Fruit fly (Drosophila melanogaster): Measurements from ENCODE around the gene sog.

sog gene

dm6 chrX:15602438-15602837, 30.8 kb downstream of the sog start (continued):
- TF ChIP-seq mld (GFP tag; IDR thresholded peaks at IDR 0.05; ENCODE audit: partially characterized antibody), result no peak
- TF ChIP-seq lov (optimal IDR thresholded peaks at IDR 0.05), result no peak
- no peak for TF ChIP-seq lov (GFP tag; IDR thresholded peaks at IDR 0.05)
- TF ChIP-seq CG18764 (GFP tag; optimal IDR thresholded peaks at IDR 0.05), result no peak
- TF ChIP-seq CG17359 (tag; optimal IDR thresholded peaks at IDR 0.05), result peak; percentile 26
- TF ChIP-seq Side (GFP tag; optimal IDR thresholded peaks at IDR 0.05), result no peak
- no peak for TF ChIP-seq tup (GFP tag; optimal IDR thresholded peaks at IDR 0.05)
- TF ChIP-seq dpn (GFP tag; optimal IDR thresholded peaks at IDR 0.05), result no peak
- peak; percentile 66 for TF ChIP-seq sens (GFP tag)
- TF ChIP-seq Rfx (GFP tag; IDR thresholded peaks at IDR 0.05), result peak; percentile 45
- no peak for TF ChIP-seq CG10543 (GFP tag; optimal IDR thresholded peaks at IDR 0.05)
- TF ChIP-seq mirr (GFP tag; optimal IDR thresholded peaks at IDR 0.05), result peak; percentile 51
- TF ChIP-seq pb (GFP tag; optimal IDR thresholded peaks at IDR 0.05), result no peak
- no peak for TF ChIP-seq aop (GFP tag; IDR thresholded peaks at IDR 0.05)
- TF ChIP-seq CG18599 (GFP tag; optimal IDR thresholded peaks at IDR 0.05), result peak; percentile 24
- TF ChIP-seq Jarid2 (GFP tag; optimal IDR thresholded peaks at IDR 0.05), result no peak
- TF ChIP-seq Fer1 (GFP tag; optimal IDR thresholded peaks at IDR 0.05), result no peak
- TF ChIP-seq CG1603 (tag; optimal IDR thresholded peaks at IDR 0.05), result peak; percentile 12
- no peak for TF ChIP-seq Trl (optimal IDR thresholded peaks at IDR 0.05)
- no peak for TF ChIP-seq Trl (GFP tag; optimal IDR thresholded peaks at IDR 0.05)
- no peak for TF ChIP-seq pita (GFP tag; optimal IDR thresholded peaks at IDR 0.05)
- TF ChIP-seq CG12391 (tag; optimal IDR thresholded peaks at IDR 0.05), result no peak
- TF ChIP-seq zf30C (GFP tag; optimal IDR thresholded peaks at IDR 0.05), result no peak
- TF ChIP-seq CG4424 (GFP tag; optimal IDR thresholded peaks at IDR 0.05), result no peak
- TF ChIP-seq CG34422 (GFP tag; IDR thresholded peaks at IDR 0.05), result no peak
- TF ChIP-seq CG31388 (GFP tag; optimal IDR thresholded peaks at IDR 0.05), result no peak
- no peak for TF ChIP-seq CG17186 (GFP tag; optimal IDR thresholded peaks at IDR 0.05)
- TF ChIP-seq CG15601 (tag; optimal IDR thresholded peaks at IDR 0.05), result no peak
- no peak for TF ChIP-seq chm (GFP tag; IDR thresholded peaks at IDR 0.05)
- TF ChIP-seq kni (GFP tag; optimal IDR thresholded peaks at IDR 0.05), result no peak
- TF ChIP-seq H2.0 (GFP tag; IDR thresholded peaks at IDR 0.05), result no peak
- TF ChIP-seq nom (GFP tag; optimal IDR thresholded peaks at IDR 0.05), result no peak
- TF ChIP-seq CG17568 (GFP tag; optimal IDR thresholded peaks at IDR 0.05), result no peak
- no peak for TF ChIP-seq shn (GFP tag; optimal IDR thresholded peaks at IDR 0.05)
- TF ChIP-seq Dek (tag; optimal IDR thresholded peaks at IDR 0.05), result no peak
- peak; percentile 19 for TF ChIP-seq CG13424 (tag; optimal IDR thresholded peaks at IDR 0.05)
- TF ChIP-seq Meics (GFP tag; optimal IDR thresholded peaks at IDR 0.05), result peak; percentile 29
- TF ChIP-seq CG12769 (tag; optimal IDR thresholded peaks at IDR 0.05), result peak; percentile 43
- peak; percentile 11 for TF ChIP-seq schlank (tag; optimal IDR thresholded peaks at IDR 0.05)
- TF ChIP-seq Adf1 (GFP tag; IDR thresholded peaks at IDR 0.05), result no peak
- TF ChIP-seq CoRest (tag; optimal IDR thresholded peaks at IDR 0.05), result peak; percentile 2
- TF ChIP-seq CG12659 (GFP tag; optimal IDR thresholded peaks at IDR 0.05), result peak; percentile 6
- TF ChIP-seq fd102C (GFP tag; optimal IDR thresholded peaks at IDR 0.05), result no peak
- no peak for TF ChIP-seq CG5245 (GFP tag; optimal IDR thresholded peaks at IDR 0.05)
- no peak for TF ChIP-seq Ada2b (GFP tag; IDR thresholded peaks at IDR 0.05)
- no peak for TF ChIP-seq CG8281 (tag; optimal IDR thresholded peaks at IDR 0.05)
- TF ChIP-seq CG1233 (GFP tag; optimal IDR thresholded peaks at IDR 0.05), result peak; percentile 4
- no peak for TF ChIP-seq Vsx1 (GFP tag; optimal IDR thresholded peaks at IDR 0.05)
- no peak for TF ChIP-seq pum (GFP tag; optimal IDR thresholded peaks at IDR 0.05)
- no peak for TF ChIP-seq insv (GFP tag; optimal IDR thresholded peaks at IDR 0.05)
- no peak for TF ChIP-seq HLH54F (GFP tag; optimal IDR thresholded peaks at IDR 0.05)
- no peak for TF ChIP-seq CG11723 (GFP tag; optimal IDR thresholded peaks at IDR 0.05)
